Fruit fly (Drosophila melanogaster) S2 (cell line): ENCODE data around the gene dgt1.

Source experiments
- CG8478 ChIP-seq: fragments of >200 bp; optimal IDR thresholded peaks from 2 replicates; lab custom pipeline; 2018
- CTCF ChIP-seq, 2 experiments: fragments of >200 bp; optimal IDR thresholded peaks; 2 replicates each; lab custom pipeline; 2018

The dgt1 gene

DNA sequence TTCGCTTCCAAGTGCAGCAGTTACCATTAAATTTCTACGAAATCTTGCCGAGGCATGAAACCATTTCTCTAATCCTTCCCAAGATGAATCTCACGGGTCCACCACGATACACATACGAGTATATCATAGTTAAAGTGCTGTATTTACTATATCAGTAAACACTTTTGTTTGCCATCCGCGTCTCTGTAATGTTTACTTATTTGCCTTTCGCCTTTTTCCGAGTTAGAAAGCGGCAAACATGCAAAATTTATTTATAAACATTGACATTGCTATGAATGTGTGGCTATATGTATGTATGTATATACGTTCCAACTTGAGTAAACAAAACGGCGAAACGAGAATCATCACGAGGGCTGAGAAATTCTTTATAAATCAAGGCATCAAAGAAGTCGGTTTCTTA is 26.4 kb downstream of the dgt1 start:
- TF ChIP-seq CG8478 (lab: Kevin White, UChicago) (no peak), CTCF (optimal IDR thresholded peaks at IDR 0.05; lab: Kevin White, UChicago) (no peak)

DNA sequence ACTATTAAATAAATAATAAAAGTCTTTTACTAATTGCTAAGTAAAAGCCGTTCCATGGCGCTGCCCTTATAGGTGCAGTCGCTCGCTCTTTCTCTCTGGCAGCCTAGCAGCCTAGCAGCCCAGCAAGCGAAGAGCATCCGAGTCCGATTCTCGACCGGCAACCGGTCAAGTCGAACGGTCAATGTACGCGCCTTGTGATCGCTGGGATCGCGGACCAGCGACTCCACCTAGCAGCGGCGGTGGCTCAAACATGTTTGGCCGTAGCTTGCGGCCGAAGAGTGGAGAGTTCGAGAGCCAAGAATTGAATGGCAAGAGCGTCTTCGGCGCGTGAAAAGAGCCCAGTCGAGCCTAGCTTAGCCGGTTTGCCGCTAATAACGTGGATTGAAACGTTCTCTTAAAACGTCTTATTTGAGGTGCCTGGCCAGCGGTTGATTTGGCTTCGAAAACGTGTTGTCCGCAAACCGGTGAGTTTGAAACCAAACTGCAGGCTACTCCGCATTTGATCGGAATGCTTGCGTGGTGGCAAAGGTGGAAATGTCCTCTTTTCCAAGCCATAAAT is 28.0 kb downstream of the dgt1 start:
- TF ChIP-seq CG8478 (lab: Kevin White, UChicago) (no peak), CTCF (optimal IDR thresholded peaks at IDR 0.05; lab: Kevin White, UChicago) (no peak)

DNA sequence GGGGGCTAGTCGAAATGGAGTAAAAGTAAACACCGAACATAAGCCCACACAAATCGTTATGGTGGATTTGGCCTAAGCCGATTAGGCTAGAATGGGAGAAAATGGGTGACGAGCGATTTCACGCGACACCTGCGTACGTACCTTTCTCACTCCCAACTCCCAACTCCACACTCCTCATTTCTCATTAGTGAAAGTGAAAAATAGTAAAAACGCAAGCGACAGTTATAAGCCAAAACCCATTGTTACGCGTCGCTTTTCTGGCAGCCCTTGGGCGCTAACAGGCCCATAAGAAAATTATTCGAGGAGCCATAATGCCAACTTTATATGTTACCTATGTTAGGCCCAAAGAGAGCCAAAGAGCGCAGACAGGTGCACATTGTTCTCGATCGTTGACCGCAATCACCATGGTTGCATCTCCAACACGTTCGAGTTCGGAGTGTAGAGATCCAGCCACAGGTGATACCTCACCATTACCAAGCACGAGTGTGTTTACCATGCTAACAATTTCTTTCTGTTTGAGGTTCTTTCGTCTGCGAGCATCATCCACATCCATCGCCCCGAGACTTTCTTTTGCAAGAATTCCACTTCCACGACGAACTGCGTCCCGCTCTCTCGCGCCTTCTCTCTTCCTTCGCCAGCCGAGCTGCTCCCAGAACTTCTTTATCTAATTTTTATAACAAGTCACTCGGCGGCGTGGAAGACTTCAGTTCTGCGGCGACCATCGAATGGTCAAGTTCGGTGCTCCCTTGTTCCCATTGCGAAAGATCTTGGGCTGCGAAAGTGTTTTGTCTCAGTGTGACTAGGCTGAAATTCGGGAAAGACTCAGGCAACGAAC is 38.6 kb downstream of the dgt1 start, which contains the start of gene neo:
Gene neo (plus strand): TSS at position 698 of the 835 bp plus-strand sequence.
- TF ChIP-seq CTCF (optimal IDR thresholded peaks at IDR 0.05; lab: Kevin White, UChicago) (no peak), CG8478 (lab: Kevin White, UChicago) (no peak)

DNA sequence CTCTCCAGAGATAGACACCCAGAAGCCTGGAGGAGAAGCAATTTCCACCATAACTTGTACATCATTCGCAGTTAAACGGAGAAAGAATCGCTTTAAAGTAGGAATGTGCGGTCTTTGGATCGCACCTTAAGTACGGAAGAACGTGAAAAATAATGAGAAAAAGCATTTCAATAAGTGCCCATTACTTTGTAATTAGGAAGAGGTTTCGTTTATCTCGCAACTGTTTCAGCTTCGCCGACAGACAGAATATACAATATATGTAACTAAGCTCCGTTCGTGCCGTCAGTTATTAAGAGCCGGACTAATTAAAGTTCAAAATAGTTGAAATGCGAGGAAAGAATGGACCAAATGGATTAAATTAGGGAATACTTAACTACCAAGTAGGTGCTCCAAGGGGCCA is 39.6 kb downstream of the dgt1 start, which contains the start of gene CG7829:
Gene CG7829 (minus strand): TSS at position 101 of the 400 bp plus-strand sequence.
- TF ChIP-seq CG8478 (lab: Kevin White, UChicago): no peak
- TF ChIP-seq CTCF (optimal IDR thresholded peaks at IDR 0.05; lab: Kevin White, UChicago): no peak

DNA sequence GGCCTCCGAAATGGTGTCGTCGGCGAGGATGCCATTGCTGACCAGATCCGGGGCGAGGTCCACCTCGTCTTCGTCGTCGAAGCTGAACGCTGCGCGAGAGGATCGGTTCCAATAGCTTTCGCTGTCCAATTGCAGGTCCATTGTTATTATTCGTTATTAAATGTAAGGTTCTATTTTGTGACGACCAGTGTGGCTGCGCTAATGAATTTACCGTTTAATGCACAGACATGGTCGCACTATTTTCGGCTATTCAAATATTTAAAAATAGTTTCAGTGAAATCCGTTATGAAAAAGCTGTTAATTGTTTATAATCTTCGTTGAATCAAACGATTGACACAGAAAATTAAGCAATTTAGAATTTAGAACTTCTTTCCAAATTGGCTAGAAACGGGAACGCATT is 41.0 kb downstream of the dgt1 start, which contains the start of gene Vps16B:
Gene Vps16B (minus strand): TSS at position 186 of the 400 bp plus-strand sequence.
- no peak for TF ChIP-seq CTCF (optimal IDR thresholded peaks at IDR 0.05; lab: Kevin White, UChicago)
- TF ChIP-seq CG8478 (lab: Kevin White, UChicago): no peak

DNA sequence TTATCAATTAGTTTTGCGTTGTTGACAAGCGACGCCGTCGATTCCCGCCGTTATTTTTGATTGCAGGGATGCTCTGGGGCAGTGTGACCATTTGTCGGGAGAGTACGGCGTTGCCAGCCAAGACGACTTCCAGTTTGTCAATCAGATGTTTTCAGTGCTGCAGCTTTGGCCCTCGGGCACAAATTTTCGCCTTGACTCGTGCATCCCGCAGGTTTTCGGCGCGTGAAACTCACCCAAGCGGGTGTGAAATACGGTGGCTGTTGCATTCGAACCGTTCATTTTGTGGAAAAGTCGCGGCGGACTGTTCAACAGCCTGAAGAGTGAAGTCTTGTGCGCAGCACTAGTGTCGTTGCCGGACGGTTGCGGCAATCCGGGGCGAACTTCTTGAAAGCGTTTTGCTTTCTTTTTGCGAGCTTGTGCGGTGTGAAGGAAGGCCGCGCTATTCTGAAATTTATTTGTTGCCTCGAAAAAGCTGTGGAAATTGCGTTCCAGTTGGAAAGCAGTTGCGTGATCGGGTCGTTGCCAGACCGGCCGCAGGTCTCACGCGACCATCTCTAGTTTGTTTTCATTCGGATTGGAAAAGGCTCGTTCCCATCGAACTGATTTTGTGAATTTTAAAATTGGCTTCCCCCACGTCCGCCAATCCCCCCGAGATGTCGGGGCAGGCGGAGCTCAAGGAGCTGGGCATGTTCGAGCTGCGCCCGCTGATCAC is 50.5 kb downstream of the dgt1 start, which contains the start of the genes ca and ncd:
Gene ca (plus strand): TSS at position 130 of the 712 bp plus-strand sequence.
Gene ncd (minus strand): TSS at position 446 of the 712 bp plus-strand sequence.
- TF ChIP-seq CTCF (optimal IDR thresholded peaks at IDR 0.05; lab: Kevin White, UChicago) (peak in 1 of 2 experiments; percentile 14), CG8478 (lab: Kevin White, UChicago) (no peak)
